Fruit fly (Drosophila melanogaster) whole organism, embryonic: ENCODE results near the gene Osi16.

ENCODE experiments used
- Abd-B ChIP-seq: fragments of 200-800 bp; sonication (Bioruptor generic); optimal IDR thresholded peaks from 2 replicates; lab custom pipeline; 2018; ENCODE audit warnings: missing biosample characterization, mild to moderate bottlenecking, missing genetic modification characterization, moderate library complexity
- CG11398 ChIP-seq: fragments of 200-800 bp; sonication (Bioruptor generic); optimal IDR thresholded peaks from 2 replicates; lab custom pipeline; 2016; ENCODE audit warnings: missing biosample characterization, missing genetic modification characterization
- CG11560 ChIP-seq: fragments of 200-800 bp; sonication (Bioruptor generic); IDR thresholded peaks from 3 replicates; pipeline ENCODE4 v1.3.6; 2022; ENCODE audit warnings: missing biosample characterization, missing genetic modification characterization
- CG1233 ChIP-seq: fragments of 200-800 bp; sonication (Bioruptor generic); optimal IDR thresholded peaks from 4 replicates; lab custom pipeline; 2018; ENCODE audit warnings: missing biosample characterization, mild to moderate bottlenecking, missing genetic modification characterization
- CG13296 ChIP-seq: fragments of 200-800 bp; sonication (Bioruptor generic); optimal IDR thresholded peaks from 3 replicates; lab custom pipeline; 2018; ENCODE audit warnings: missing biosample characterization, mild to moderate bottlenecking, missing genetic modification characterization
- CG14014 ChIP-seq: fragments of 200-800 bp; sonication (Bioruptor generic); IDR thresholded peaks from 2 replicates; pipeline ENCODE4 v1.3.6; 2022; ENCODE audit warnings: missing biosample characterization, missing genetic modification characterization
- CG17385 ChIP-seq: fragments of 200-800 bp; sonication (Bioruptor generic); optimal IDR thresholded peaks from 3 replicates; lab custom pipeline; 2018; ENCODE audit warnings: missing biosample characterization, mild to moderate bottlenecking, missing genetic modification characterization
- CG17829 ChIP-seq: fragments of 200-800 bp; optimal IDR thresholded peaks from 2 replicates; lab custom pipeline; 2019; ENCODE audit warnings: missing biosample characterization, mild to moderate bottlenecking, missing genetic modification characterization, moderate library complexity
- CG18764 ChIP-seq: fragments of 200-800 bp; sonication (Bioruptor generic); optimal IDR thresholded peaks from 3 replicates; lab custom pipeline; 2016; ENCODE audit warnings: missing biosample characterization, missing genetic modification characterization
- CG2199 ChIP-seq: fragments of 200-800 bp; sonication (Bioruptor generic); IDR thresholded peaks from 3 replicates; pipeline ENCODE4 v1.3.6; 2022; ENCODE audit warnings: missing biosample characterization, missing genetic modification characterization
- CG31441 ChIP-seq: fragments of 200-800 bp; sonication (Bioruptor generic); IDR thresholded peaks from 2 replicates; pipeline ENCODE4 v1.3.6; 2022; ENCODE audit warnings: missing biosample characterization, missing genetic modification characterization
- CG32772 ChIP-seq: fragments of 200-800 bp; sonication (Bioruptor generic); IDR thresholded peaks from 2 replicates; pipeline ENCODE4 v1.3.6; 2022; ENCODE audit warnings: missing biosample characterization, missing genetic modification characterization
- CG3995 ChIP-seq: fragments of 200-800 bp; sonication (Bioruptor generic); optimal IDR thresholded peaks from 3 replicates; lab custom pipeline; 2016; ENCODE audit warnings: missing biosample characterization, missing genetic modification characterization
- CG4404 ChIP-seq: fragments of 200-800 bp; sonication (Bioruptor generic); IDR thresholded peaks from 2 replicates; pipeline ENCODE4 v1.3.6; 2022; ENCODE audit warnings: missing biosample characterization, missing genetic modification characterization
- CG7928 ChIP-seq: fragments of 200-800 bp; sonication (Bioruptor generic); optimal IDR thresholded peaks from 2 replicates; lab custom pipeline; 2017; ENCODE audit warnings: missing biosample characterization, mild to moderate bottlenecking, missing genetic modification characterization
- CG7987 ChIP-seq: fragments of 200-800 bp; sonication (Bioruptor generic); optimal IDR thresholded peaks from 2 replicates; lab custom pipeline; 2018; ENCODE audit warnings: missing biosample characterization, mild to moderate bottlenecking, missing genetic modification characterization, moderate library complexity
- CG8281 ChIP-seq: fragments of 200-800 bp; sonication (Bioruptor generic); optimal IDR thresholded peaks from 2 replicates; lab custom pipeline; 2018; ENCODE audit warnings: missing biosample characterization, mild to moderate bottlenecking, missing genetic modification characterization, moderate library complexity
- CG8290 ChIP-seq, 3 experiments: fragments of 200-800 bp; sonication (Bioruptor generic); optimal IDR thresholded peaks; 2 replicates each; lab custom pipeline; 2016 to 2019; ENCODE audit warnings: missing biosample characterization in 3 of 3, missing genetic modification characterization in 3 of 3, mild to moderate bottlenecking in 2 of 3, moderate library complexity in 1 of 3
- CG8478 ChIP-seq: fragments of >200 bp; optimal IDR thresholded peaks from 2 replicates; lab custom pipeline; 2018
- CG9437 ChIP-seq: fragments of 200-800 bp; sonication (Bioruptor generic); optimal IDR thresholded peaks from 2 replicates; lab custom pipeline; 2018; ENCODE audit warnings: missing biosample characterization, mild to moderate bottlenecking, missing genetic modification characterization
- Chrac-16 ChIP-seq: fragments of 200-800 bp; sonication (Bioruptor generic); optimal IDR thresholded peaks from 3 replicates; lab custom pipeline; 2016; ENCODE audit warnings: missing biosample characterization, missing genetic modification characterization
- D19B ChIP-seq: fragments of 200-800 bp; sonication (Bioruptor generic); optimal IDR thresholded peaks from 2 replicates; lab custom pipeline; 2017; ENCODE audit warnings: missing biosample characterization, mild to moderate bottlenecking, missing genetic modification characterization
- HLH3B ChIP-seq: fragments of 200-800 bp; sonication (Bioruptor generic); IDR thresholded peaks from 2 replicates; pipeline ENCODE4 v1.3.6; 2022; ENCODE audit warnings: missing biosample characterization, missing genetic modification characterization
- HmgZ ChIP-seq: fragments of 200-800 bp; sonication (Bioruptor generic); optimal IDR thresholded peaks from 2 replicates; lab custom pipeline; 2018; ENCODE audit warnings: missing biosample characterization, mild to moderate bottlenecking, missing genetic modification characterization
- Kr ChIP-seq: fragments of 200-800 bp; sonication (Bioruptor generic); optimal IDR thresholded peaks from 2 replicates; lab custom pipeline; 2017; ENCODE audit warnings: missing biosample characterization, mild to moderate bottlenecking, missing genetic modification characterization
- NFAT ChIP-seq: fragments of 200-800 bp; sonication (Bioruptor generic); IDR thresholded peaks from 2 replicates; pipeline ENCODE4 v1.3.6; 2022; ENCODE audit warnings: missing biosample characterization, missing genetic modification characterization
- Neu2 ChIP-seq: fragments of 200-800 bp; sonication (Bioruptor generic); optimal IDR thresholded peaks from 3 replicates; lab custom pipeline; 2016; ENCODE audit warnings: missing biosample characterization, missing genetic modification characterization, borderline replicate concordance
- Pdp1 ChIP-seq, 2 experiments: fragments of 200-800 bp; sonication (Bioruptor generic); optimal IDR thresholded peaks; 3 replicates each; lab custom pipeline; 2016; ENCODE audit warnings: missing biosample characterization in 2 of 2, missing genetic modification characterization in 2 of 2, mild to moderate bottlenecking in 1 of 2, moderate library complexity in 1 of 2
- Ptx1 ChIP-seq: fragments of 200-800 bp; sonication (Bioruptor generic); IDR thresholded peaks from 2 replicates; pipeline ENCODE4 v1.3.6; 2022; ENCODE audit warnings: missing biosample characterization, missing genetic modification characterization
- Spps ChIP-seq: fragments of 200-800 bp; sonication (Bioruptor generic); optimal IDR thresholded peaks from 2 replicates; lab custom pipeline; 2018; ENCODE audit warnings: missing biosample characterization, mild to moderate bottlenecking, missing genetic modification characterization
- Xrp1 ChIP-seq: fragments of 200-800 bp; sonication (Bioruptor generic); IDR thresholded peaks from 2 replicates; pipeline ENCODE4 v1.3.6; 2022; ENCODE audit warnings: missing biosample characterization, missing genetic modification characterization
- cg ChIP-seq: fragments of 200-800 bp; sonication (Bioruptor generic); optimal IDR thresholded peaks from 3 replicates; lab custom pipeline; 2019; ENCODE audit warnings: missing biosample characterization, mild to moderate bottlenecking, missing genetic modification characterization, moderate library complexity
- dan ChIP-seq: fragments of 200-800 bp; sonication (Bioruptor generic); IDR thresholded peaks from 2 replicates; pipeline ENCODE4 v1.3.6; 2022; ENCODE audit warnings: missing biosample characterization, missing genetic modification characterization
- danr ChIP-seq: fragments of 200-800 bp; sonication (Bioruptor generic); IDR thresholded peaks from 2 replicates; pipeline ENCODE4 v1.3.6; 2022; ENCODE audit warnings: missing biosample characterization, missing genetic modification characterization
- dati ChIP-seq: fragments of 200-800 bp; sonication (Bioruptor generic); IDR thresholded peaks from 2 replicates; pipeline ENCODE4 v1.3.6; 2022; ENCODE audit warnings: missing biosample characterization, missing genetic modification characterization
- dpn ChIP-seq, 2 experiments: fragments of 200-800 bp; sonication (Bioruptor generic); optimal IDR thresholded peaks; 3 replicates each; lab custom pipeline; 2016; ENCODE audit warnings: missing biosample characterization in 2 of 2, missing genetic modification characterization in 2 of 2
- eve ChIP-seq, 2 experiments: fragments of >200 bp; optimal IDR thresholded peaks; 2 replicates each; lab custom pipeline; 2017; ENCODE audit warnings: missing biosample characterization in 2 of 2, missing genetic modification characterization in 2 of 2
- ewg ChIP-seq: fragments of 200-800 bp; sonication (Bioruptor generic); optimal IDR thresholded peaks from 3 replicates; lab custom pipeline; 2017; ENCODE audit warnings: mild to moderate bottlenecking, missing biosample characterization, missing genetic modification reagents, missing genetic modification characterization
- gro ChIP-seq: fragments of 200-800 bp; sonication (Bioruptor generic); optimal IDR thresholded peaks from 2 replicates; lab custom pipeline; 2016; ENCODE audit warnings: missing biosample characterization, missing genetic modification characterization
- gsb ChIP-seq: fragments of 200-800 bp; sonication (Bioruptor generic); IDR thresholded peaks from 2 replicates; pipeline ENCODE4 v1.3.6; 2022; ENCODE audit warnings: missing biosample characterization, missing genetic modification characterization
- lbe ChIP-seq: fragments of 200-800 bp; sonication (Bioruptor generic); optimal IDR thresholded peaks from 2 replicates; lab custom pipeline; 2016; ENCODE audit warnings: missing biosample characterization, mild to moderate bottlenecking, missing genetic modification characterization
- lola ChIP-seq, 3 experiments: fragments of >200 bp in 2 of 3; fragments of 200-800 bp in 1 of 3; sonication (Bioruptor generic) in 1 of 3; optimal IDR thresholded peaks; 2 replicates each; lab custom pipeline; 2017 to 2019; ENCODE audit warnings: missing biosample characterization in 3 of 3, missing genetic modification characterization in 3 of 3, mild to moderate bottlenecking in 1 of 3, moderate library complexity in 1 of 3
- luna ChIP-seq: fragments of 200-800 bp; sonication (Bioruptor generic); optimal IDR thresholded peaks from 2 replicates; lab custom pipeline; 2016; ENCODE audit warnings: missing biosample characterization, missing genetic modification characterization
- pnt ChIP-seq: fragments of 200-800 bp; sonication (Bioruptor generic); optimal IDR thresholded peaks from 3 replicates; lab custom pipeline; 2016; ENCODE audit warnings: missing biosample characterization, missing genetic modification characterization
- sens ChIP-seq: fragments of 200-800 bp; sonication (Bioruptor generic); peaks from one replicate; lab custom pipeline; 2016; ENCODE audit warnings: missing biosample characterization, missing genetic modification characterization
- sim ChIP-seq: fragments of 200-800 bp; sonication (Bioruptor generic); IDR thresholded peaks from 2 replicates; pipeline ENCODE4 v1.3.6; 2022; ENCODE audit warnings: missing biosample characterization, missing genetic modification characterization
- tin ChIP-seq: fragments of 200-800 bp; sonication (Bioruptor generic); optimal IDR thresholded peaks from 3 replicates; lab custom pipeline; 2016; ENCODE audit warnings: missing biosample characterization, missing genetic modification characterization
- tna ChIP-seq: fragments of 200-800 bp; sonication (Bioruptor generic); IDR thresholded peaks from 2 replicates; pipeline ENCODE4 v1.3.6; 2022; ENCODE audit warnings: missing biosample characterization, missing genetic modification characterization; ENCODE audit not compliant: partially characterized antibody
- usp ChIP-seq: fragments of >200 bp; optimal IDR thresholded peaks from 2 replicates; lab custom pipeline; 2017; ENCODE audit warnings: missing biosample characterization, missing genetic modification characterization
- vfl ChIP-seq: fragments of 200-800 bp; sonication (Bioruptor generic); optimal IDR thresholded peaks from 2 replicates; lab custom pipeline; 2016; ENCODE audit warnings: missing biosample characterization, missing genetic modification characterization

Osi16 gene

DNA sequence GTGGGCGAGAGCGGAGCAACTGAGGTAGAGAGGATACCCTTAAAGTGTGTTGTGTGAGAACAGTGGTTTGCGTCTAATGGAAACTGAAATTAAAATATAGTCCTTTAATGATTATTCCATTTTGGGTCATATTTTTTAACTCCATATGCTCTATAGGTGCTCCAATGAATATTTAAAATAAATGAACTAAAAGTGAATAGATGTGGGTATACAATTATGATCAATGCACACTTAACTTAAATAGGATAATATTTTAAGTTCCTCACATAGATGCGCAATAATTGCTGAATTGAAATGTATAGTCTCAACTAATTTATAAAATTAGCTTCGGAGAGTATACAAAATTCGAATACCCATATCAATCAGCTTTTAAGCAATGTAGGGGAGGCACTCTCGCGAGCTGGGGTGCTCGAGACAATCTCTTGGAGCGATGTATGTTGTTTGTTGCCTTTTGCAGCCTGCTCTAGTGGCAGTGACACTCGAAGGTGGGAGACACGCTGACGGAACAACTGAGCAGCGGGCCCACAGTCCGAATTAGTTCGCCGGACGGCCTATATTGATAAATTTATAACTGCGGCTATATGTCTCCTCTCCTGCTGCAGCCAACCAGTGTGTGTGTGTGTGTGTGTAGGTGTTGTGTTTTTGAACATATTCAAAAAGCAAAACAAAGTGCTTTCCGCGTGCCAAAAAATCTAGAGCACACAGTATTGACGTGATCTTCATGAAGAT is 48.7 kb downstream of the Osi16 start:
- TF ChIP-seq Kr (GFP tag; lab: Kevin White, UChicago) (no peak), tna (GFP tag; lab: Robert Waterston, UW) (no peak), sens (peak; percentile 95), Neu2 (GFP tag; lab: Kevin White, UChicago) (no peak), gsb (GFP tag; lab: Robert Waterston, UW) (peak; percentile 61; the same call in 1 of the 2 replicates), HmgZ (tag; lab: Kevin White, UChicago) (peak; percentile 51), CG7928 (peak; percentile 2), gro (GFP tag; lab: Kevin White, UChicago) (no peak), lbe (GFP tag; lab: Kevin White, UChicago) (peak; percentile 19), vfl (GFP tag; lab: Kevin White, UChicago) (no peak), cg (peak; percentile 29), Xrp1 (GFP tag; lab: Robert Waterston, UW) (peak; percentile 55), CG8478 (no peak), CG9437 (GFP tag; lab: Kevin White, UChicago) (peak; percentile 82), Abd-B (GFP tag; lab: Kevin White, UChicago) (no peak), dpn (GFP tag; optimal IDR thresholded peaks at IDR 0.05; lab: Kevin White, UChicago) (peak; percentile 52 to 70), CG4404 (0 out of 2 replicates have a peak, but pooled peaks have one; percentile 37), CG17385 (GFP tag; lab: Kevin White, UChicago) (peak; percentile 79), CG18764 (GFP tag; lab: Kevin White, UChicago) (peak; percentile 68), CG11398 (GFP tag; lab: Kevin White, UChicago) (no peak), NFAT (GFP tag; lab: Robert Waterston, UW) (no peak), dati (GFP tag; lab: Robert Waterston, UW) (0 out of 2 replicates have a peak, but pooled peaks have one; percentile 28), eve (GFP tag; optimal IDR thresholded peaks at IDR 0.05; lab: Kevin White, UChicago) (no peak), Chrac-16 (GFP tag; lab: Kevin White, UChicago) (peak; percentile 69), dan (no peak), Spps (tag; lab: Kevin White, UChicago) (peak; percentile 53), CG1233 (GFP tag; lab: Kevin White, UChicago) (peak; percentile 73), CG8290 (GFP tag; optimal IDR thresholded peaks at IDR 0.05; lab: Kevin White, UChicago) (peak; percentile 34), CG8290 (tag; optimal IDR thresholded peaks at IDR 0.05; lab: Kevin White, UChicago) (no peak), CG8281 (no peak), CG31441 (GFP tag; lab: Robert Waterston, UW) (no peak), HLH3B (GFP tag; lab: Robert Waterston, UW) (peak; percentile 45; the same call in 1 of the 2 replicates), CG14014 (GFP tag; lab: Robert Waterston, UW) (peak; percentile 29; the same call in 1 of the 2 replicates), sim (GFP tag; lab: Robert Waterston, UW) (peak; percentile 58; the same call in 1 of the 2 replicates), ewg (peak; percentile 66), Ptx1 (peak; percentile 67), lola (GFP tag; optimal IDR thresholded peaks at IDR 0.05; lab: Kevin White, UChicago) (peak in 1 of 3 experiments; percentile 81), danr (peak; percentile 47; the same call in 1 of the 2 replicates), CG13296 (no peak), D19B (GFP tag; lab: Kevin White, UChicago) (peak; percentile 66), usp (GFP tag; lab: Kevin White, UChicago) (no peak), CG17829 (tag; lab: Kevin White, UChicago) (peak; percentile 81), CG7987 (GFP tag; lab: Kevin White, UChicago) (no peak), luna (peak; percentile 29), CG2199 (GFP tag; lab: Robert Waterston, UW) (no peak), pnt (GFP tag; lab: Kevin White, UChicago) (peak; percentile 31), CG3995 (GFP tag; lab: Kevin White, UChicago) (no peak), tin (GFP tag; lab: Kevin White, UChicago) (peak; percentile 62), Pdp1 (GFP tag; optimal IDR thresholded peaks at IDR 0.05; lab: Kevin White, UChicago) (peak in 1 of 2 experiments; percentile 69), CG11560 (tag; lab: Robert Waterston, UW) (no peak), CG32772 (GFP tag; lab: Robert Waterston, UW) (peak; percentile 62)
